Fruit fly (Drosophila melanogaster): ENCODE data around the gene CG5854.
A peak's percentile ranks its signal among the peaks of the same experiment; 100 is the strongest.

Gene CG5854

DNA sequence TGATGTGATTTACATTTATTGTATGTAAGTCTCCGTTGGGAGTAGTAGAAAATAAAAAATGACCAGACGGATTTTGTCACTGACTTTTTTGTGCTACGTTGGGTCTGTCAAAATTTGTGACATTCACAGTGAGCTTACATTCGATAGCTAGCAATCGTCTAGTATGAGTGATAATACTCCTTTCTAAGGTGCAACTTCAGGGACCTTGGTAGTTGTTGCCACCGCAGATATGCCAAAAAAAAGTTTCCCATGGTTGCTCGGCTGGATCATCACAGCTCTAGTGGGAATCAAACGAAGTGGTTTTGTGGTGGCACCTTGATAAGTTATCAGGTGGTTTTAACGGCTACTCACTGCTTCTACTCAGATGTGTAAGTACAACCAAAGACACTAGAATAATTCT lies 40.3 kb upstream of the CG5854 start, which contains the start of gene tbrd-1:
tbrd-1 (minus strand) TSS at position 101 of the 400 bp plus-strand sequence.
- TF ChIP-seq pad (GFP tag; optimal IDR thresholded peaks at IDR 0.05) (no peak), Crg-1 (GFP tag; optimal IDR thresholded peaks at IDR 0.05) (no peak), CG7045 (GFP tag; optimal IDR thresholded peaks at IDR 0.05) (no peak), ovo (GFP tag; optimal IDR thresholded peaks at IDR 0.05) (no peak), cic (GFP tag; optimal IDR thresholded peaks at IDR 0.05) (no peak), CG33017 (tag; optimal IDR thresholded peaks at IDR 0.05) (no peak), bab1 (GFP tag; optimal IDR thresholded peaks at IDR 0.05) (no peak), Mnt (GFP tag; optimal IDR thresholded peaks at IDR 0.05) (no peak), tj (GFP tag; optimal IDR thresholded peaks at IDR 0.05) (no peak), CG12768 (GFP tag; optimal IDR thresholded peaks at IDR 0.05) (no peak), cnc (optimal IDR thresholded peaks at IDR 0.05) (no peak), Hr96 (GFP tag; optimal IDR thresholded peaks at IDR 0.05) (no peak), CG1620 (GFP tag; optimal IDR thresholded peaks at IDR 0.05) (no peak), toe (GFP tag; optimal IDR thresholded peaks at IDR 0.05) (no peak)

DNA sequence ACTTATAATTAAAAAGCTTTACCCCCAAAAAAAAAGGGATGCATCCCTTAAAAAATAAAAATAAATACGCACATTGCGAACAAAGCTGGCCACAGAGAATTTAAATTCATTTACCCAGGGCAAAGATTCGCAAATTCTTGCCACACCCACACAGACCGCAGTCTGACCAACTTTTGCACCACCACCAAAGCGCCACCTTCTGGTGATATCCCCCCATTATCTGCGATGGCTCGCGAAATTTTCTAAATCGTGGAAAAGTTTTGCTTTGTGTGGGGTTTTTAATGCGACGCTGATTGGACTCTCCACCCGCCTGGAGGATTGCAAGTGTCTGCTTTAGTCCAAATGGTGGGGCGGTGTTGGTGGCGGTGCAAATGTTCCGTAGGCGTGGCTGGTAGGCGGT lies 33.6 kb upstream of the CG5854 start:
- no peak for TF ChIP-seq CG1620 (GFP tag; optimal IDR thresholded peaks at IDR 0.05)
- TF ChIP-seq cic (GFP tag; optimal IDR thresholded peaks at IDR 0.05): no peak
- no peak for TF ChIP-seq Mnt (GFP tag; optimal IDR thresholded peaks at IDR 0.05)
- TF ChIP-seq ovo (GFP tag; optimal IDR thresholded peaks at IDR 0.05): no peak
- no peak for TF ChIP-seq CG33017 (tag; optimal IDR thresholded peaks at IDR 0.05)
- no peak for TF ChIP-seq Crg-1 (GFP tag; optimal IDR thresholded peaks at IDR 0.05)
- TF ChIP-seq pad (GFP tag; optimal IDR thresholded peaks at IDR 0.05): no peak
- TF ChIP-seq CG14711 (tag; optimal IDR thresholded peaks at IDR 0.05): no peak
- no peak for TF ChIP-seq CG5204 (GFP tag; optimal IDR thresholded peaks at IDR 0.05)
- TF ChIP-seq tj (GFP tag; optimal IDR thresholded peaks at IDR 0.05): no peak
- TF ChIP-seq CG12768 (GFP tag; optimal IDR thresholded peaks at IDR 0.05): no peak
- TF ChIP-seq CG11617 (GFP tag; optimal IDR thresholded peaks at IDR 0.05): no peak
- TF ChIP-seq bab1 (GFP tag; optimal IDR thresholded peaks at IDR 0.05): no peak
- TF ChIP-seq CG7045 (GFP tag; optimal IDR thresholded peaks at IDR 0.05): no peak
- no peak for TF ChIP-seq Clk (GFP tag; optimal IDR thresholded peaks at IDR 0.05)
- no peak for TF ChIP-seq kay (GFP tag; ENCODE audit: borderline replicate concordance)
- no peak for TF ChIP-seq toe (GFP tag; optimal IDR thresholded peaks at IDR 0.05)

DNA sequence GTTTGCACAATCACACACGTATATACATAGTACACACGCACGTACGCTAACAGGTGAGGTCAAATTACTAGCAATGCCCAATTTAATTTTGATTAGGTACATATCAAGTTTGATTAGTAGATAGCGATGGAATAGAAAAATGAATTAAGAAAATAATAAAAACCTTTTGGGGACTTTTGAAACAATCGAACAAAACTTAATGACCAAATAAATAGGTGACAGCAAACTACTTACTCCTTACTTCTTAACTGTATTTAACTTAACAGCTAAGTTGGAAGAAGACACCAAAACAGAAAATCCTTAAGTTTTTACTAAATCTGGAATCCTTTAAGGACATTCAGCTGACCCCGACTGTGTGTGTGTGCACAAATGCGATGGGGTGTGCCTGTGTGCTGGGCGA lies 31.7 kb upstream of the CG5854 start:
- TF ChIP-seq tj (GFP tag; optimal IDR thresholded peaks at IDR 0.05): no peak
- TF ChIP-seq Hr96 (GFP tag; optimal IDR thresholded peaks at IDR 0.05): no peak
- no peak for TF ChIP-seq Mnt (GFP tag; optimal IDR thresholded peaks at IDR 0.05)
- TF ChIP-seq CG11617 (GFP tag; optimal IDR thresholded peaks at IDR 0.05): no peak
- TF ChIP-seq ovo (GFP tag; optimal IDR thresholded peaks at IDR 0.05): no peak
- no peak for TF ChIP-seq kay (GFP tag; ENCODE audit: borderline replicate concordance)
- no peak for TF ChIP-seq CG1620 (GFP tag; optimal IDR thresholded peaks at IDR 0.05)
- TF ChIP-seq CG7045 (GFP tag; optimal IDR thresholded peaks at IDR 0.05): peak; percentile 27
- TF ChIP-seq CG33017 (tag; optimal IDR thresholded peaks at IDR 0.05): peak; percentile 26
- TF ChIP-seq CG14711 (tag; optimal IDR thresholded peaks at IDR 0.05): no peak
- peak; percentile 19 for TF ChIP-seq CG12768 (GFP tag; optimal IDR thresholded peaks at IDR 0.05)
- no peak for TF ChIP-seq Clk (GFP tag; optimal IDR thresholded peaks at IDR 0.05)
- peak; percentile 17 for TF ChIP-seq CG5204 (GFP tag; optimal IDR thresholded peaks at IDR 0.05)

DNA sequence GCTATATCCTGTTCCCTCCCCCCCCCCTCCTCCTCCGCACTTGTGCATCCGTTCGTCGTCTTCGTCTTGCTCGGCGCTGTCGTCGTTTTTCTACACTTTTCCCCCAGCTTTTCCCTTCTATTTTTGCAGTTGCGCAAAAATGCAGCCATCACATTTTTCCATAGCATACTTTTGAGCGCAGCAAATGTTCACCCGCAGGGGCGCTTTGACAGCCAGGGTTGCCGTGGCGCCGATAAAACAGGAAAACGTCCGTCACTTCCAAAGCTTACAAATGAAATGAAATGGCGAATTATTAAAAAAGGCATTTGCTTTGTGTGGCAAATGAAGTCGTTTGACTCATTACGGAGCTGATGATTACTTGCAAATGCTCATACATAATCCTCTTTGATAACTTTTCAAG lies 31.2 kb upstream of the CG5854 start:
- TF ChIP-seq toe (GFP tag; optimal IDR thresholded peaks at IDR 0.05) (no peak), CG14711 (tag; optimal IDR thresholded peaks at IDR 0.05) (peak; percentile 73), cnc (optimal IDR thresholded peaks at IDR 0.05) (no peak)

DNA sequence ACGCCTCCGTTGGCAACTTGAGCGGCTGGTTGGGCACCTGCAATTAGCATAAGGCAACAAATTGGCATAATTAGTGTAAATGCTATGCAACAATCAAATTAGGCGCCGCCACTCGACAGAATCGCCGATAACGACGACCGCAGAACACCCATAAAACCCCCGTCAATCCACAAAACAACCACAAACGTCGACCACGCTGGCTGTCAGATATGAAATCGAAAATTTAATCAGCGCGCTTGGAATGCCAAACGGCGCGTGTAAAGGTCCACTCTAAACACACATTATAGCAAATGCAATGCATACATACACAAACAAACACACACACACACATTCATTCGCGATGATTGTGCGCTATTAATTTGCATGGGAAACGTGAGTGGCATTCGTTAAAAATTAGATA lies 30.3 kb upstream of the CG5854 start:
- TF ChIP-seq CG33017 (tag; optimal IDR thresholded peaks at IDR 0.05): no peak
- TF ChIP-seq CG7101 (tag; optimal IDR thresholded peaks at IDR 0.05): no peak
- no peak for TF ChIP-seq tj (GFP tag; optimal IDR thresholded peaks at IDR 0.05)
- TF ChIP-seq Hr96 (GFP tag; optimal IDR thresholded peaks at IDR 0.05): no peak
- no peak for TF ChIP-seq Clk (GFP tag; optimal IDR thresholded peaks at IDR 0.05)

DNA sequence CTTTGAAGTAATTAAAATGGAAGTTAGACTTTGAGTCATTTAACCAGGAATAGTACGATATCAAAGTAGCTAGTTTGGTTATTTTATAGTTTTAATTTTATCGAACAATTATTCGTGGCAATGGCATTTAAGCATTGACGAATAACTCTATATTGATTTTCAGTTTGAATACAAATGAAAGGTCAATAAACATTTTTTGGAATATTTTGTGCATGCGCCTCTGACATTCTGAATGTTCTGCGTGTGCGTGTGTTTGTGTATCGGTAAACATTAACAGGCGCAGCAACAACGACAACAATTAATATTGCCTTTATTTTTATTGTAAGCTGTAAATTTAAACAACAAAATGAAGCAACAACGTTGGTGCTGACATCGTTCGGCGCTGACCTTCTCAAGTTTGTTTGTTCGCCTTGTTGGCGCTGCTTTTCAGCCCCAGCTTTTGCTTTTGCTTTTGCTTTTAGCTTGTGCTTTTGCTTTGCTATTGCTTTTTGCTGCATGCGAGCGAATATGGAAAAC lies 24.3 kb upstream of the CG5854 start:
- TF ChIP-seq Crg-1 (GFP tag; optimal IDR thresholded peaks at IDR 0.05): peak; percentile 8
- no peak for TF ChIP-seq CG14711 (tag; optimal IDR thresholded peaks at IDR 0.05)

DNA sequence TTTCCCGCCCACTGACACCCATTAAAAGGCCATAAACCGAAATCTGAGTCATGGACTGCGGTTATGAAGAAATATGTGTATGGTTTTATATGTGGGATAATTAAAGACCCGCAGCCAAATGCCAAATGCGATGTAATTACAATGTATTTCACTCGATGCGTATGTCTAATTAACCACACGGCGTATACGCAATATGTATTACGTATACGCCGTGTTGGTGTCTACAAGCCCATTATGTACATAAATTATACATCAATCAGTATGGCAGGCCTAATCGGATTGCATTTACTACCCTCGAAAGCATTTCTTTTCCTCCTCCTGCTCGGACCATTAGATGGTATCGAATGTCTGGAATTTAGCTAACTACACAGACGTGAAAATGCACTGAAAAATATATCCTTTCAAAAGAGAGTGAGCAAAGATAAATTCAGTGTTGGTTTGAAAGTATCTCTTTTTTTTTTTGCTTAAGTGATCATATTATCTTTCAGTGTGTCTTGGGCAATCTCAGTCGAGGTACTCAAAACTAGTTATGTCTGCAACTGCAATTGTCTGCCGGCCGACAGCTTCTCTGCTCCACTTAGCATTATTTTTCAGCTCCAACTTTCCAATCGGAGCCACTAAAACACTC lies 23.3 kb upstream of the CG5854 start:
- TF ChIP-seq CG14711 (tag; optimal IDR thresholded peaks at IDR 0.05) (no peak), CG5204 (GFP tag; optimal IDR thresholded peaks at IDR 0.05) (no peak), Mnt (GFP tag; optimal IDR thresholded peaks at IDR 0.05) (no peak), toe (GFP tag; optimal IDR thresholded peaks at IDR 0.05) (no peak), CG33017 (tag; optimal IDR thresholded peaks at IDR 0.05) (no peak), bab1 (GFP tag; optimal IDR thresholded peaks at IDR 0.05) (no peak), CG12768 (GFP tag; optimal IDR thresholded peaks at IDR 0.05) (no peak), CG1620 (GFP tag; optimal IDR thresholded peaks at IDR 0.05) (no peak), CG7101 (tag; optimal IDR thresholded peaks at IDR 0.05) (no peak), CG7045 (GFP tag; optimal IDR thresholded peaks at IDR 0.05) (no peak), Clk (GFP tag; optimal IDR thresholded peaks at IDR 0.05) (no peak), tj (GFP tag; optimal IDR thresholded peaks at IDR 0.05) (no peak)
